Worm (Caenorhabditis elegans) whole organism, L2 larva: ENCODE measurements around the gene C07A9.9.

Experiments
- C34F6.9 ChIP-seq: fragments of 150-350 bp; optimal IDR thresholded peaks from 2 replicates; lab custom pipeline; 2014; ENCODE audit warnings: missing biosample characterization, missing genetic modification characterization
- F13H6.1 ChIP-seq: sonication (generic microtip); optimal IDR thresholded peaks from 2 replicates; lab custom pipeline; 2016; ENCODE audit warnings: missing genetic modification characterization, missing compliant biosample characterization
- R02D3.7 ChIP-seq: fragments of 150-350 bp; optimal IDR thresholded peaks from 2 replicates; lab custom pipeline; 2014; ENCODE audit warnings: missing biosample characterization, missing genetic modification characterization
- Y55F3AM.14 ChIP-seq: fragments of 200-800 bp; sonication (Bioruptor generic); optimal IDR thresholded peaks from 2 replicates; lab custom pipeline; 2018; ENCODE audit warnings: mild to moderate bottlenecking, missing genetic modification characterization, missing compliant biosample characterization
- ZK546.5 ChIP-seq: sonication (generic microtip); optimal IDR thresholded peaks from 2 replicates; lab custom pipeline; 2017; ENCODE audit warnings: missing biosample characterization, missing genetic modification characterization
- aly-2 ChIP-seq: fragments of 150-350 bp; optimal IDR thresholded peaks from 2 replicates; lab custom pipeline; 2014; ENCODE audit warnings: missing biosample characterization, missing genetic modification characterization
- ama-1 ChIP-seq: fragments of 150-350 bp; optimal IDR thresholded peaks from 2 replicates; lab custom pipeline; 2018; ENCODE audit warnings: inconsistent platforms
- ceh-16 ChIP-seq: fragments of 150-350 bp; optimal IDR thresholded peaks from 2 replicates; lab custom pipeline; 2014; ENCODE audit warnings: missing biosample characterization, missing genetic modification characterization
- ceh-82 ChIP-seq: fragments of 150-350 bp; optimal IDR thresholded peaks from 2 replicates; lab custom pipeline; 2014; ENCODE audit warnings: missing biosample characterization, missing genetic modification characterization
- crh-2 ChIP-seq: sonication (generic microtip); optimal IDR thresholded peaks from 2 replicates; lab custom pipeline; 2017; ENCODE audit warnings: missing biosample characterization, missing genetic modification characterization
- dmd-4 ChIP-seq: sonication (generic microtip); optimal IDR thresholded peaks from 2 replicates; lab custom pipeline; 2017; ENCODE audit warnings: missing biosample characterization, missing genetic modification characterization
- egl-27 ChIP-seq: sonication (generic microtip); optimal IDR thresholded peaks from 3 replicates; lab custom pipeline; 2017; ENCODE audit warnings: missing biosample characterization, missing genetic modification reagents, missing genetic modification characterization
- elt-1 ChIP-seq: fragments of 150-350 bp; optimal IDR thresholded peaks from 2 replicates; lab custom pipeline; 2014; ENCODE audit warnings: missing biosample characterization, missing genetic modification characterization
- elt-3 ChIP-seq: sonication (generic microtip); optimal IDR thresholded peaks from 2 replicates; lab custom pipeline; 2017; ENCODE audit warnings: missing biosample characterization, missing genetic modification characterization
- fos-1 ChIP-seq: fragments of 150-350 bp; optimal IDR thresholded peaks from 2 replicates; lab custom pipeline; 2014; ENCODE audit warnings: missing biosample characterization, missing genetic modification characterization
- gmeb-1 ChIP-seq: fragments of 150-350 bp; optimal IDR thresholded peaks from 2 replicates; lab custom pipeline; 2014; ENCODE audit warnings: missing biosample characterization, missing genetic modification characterization
- lin-11 ChIP-seq: fragments of 150-350 bp; sonication (generic microtip); optimal IDR thresholded peaks from 2 replicates; lab custom pipeline; 2014; ENCODE audit warnings: missing biosample characterization, missing genetic modification characterization, inconsistent platforms, mixed read lengths
- lin-39 ChIP-seq: fragments of 150-350 bp; optimal IDR thresholded peaks from 2 replicates; lab custom pipeline; 2014; ENCODE audit warnings: missing biosample characterization, missing genetic modification reagents, missing genetic modification characterization
- lsy-2 ChIP-seq, 2 experiments: fragments of 150-350 bp in 1 of 2; sonication (generic microtip) in 1 of 2; optimal IDR thresholded peaks; 2 replicates each; lab custom pipeline; 2014 to 2017; ENCODE audit warnings: missing biosample characterization in 2 of 2, missing genetic modification characterization in 2 of 2
- mbf-1 ChIP-seq: sonication (generic microtip); optimal IDR thresholded peaks from 2 replicates; lab custom pipeline; 2017; ENCODE audit warnings: missing biosample characterization, missing genetic modification characterization
- mdl-1 ChIP-seq, 2 experiments: fragments of 150-350 bp in 1 of 2; sonication (generic microtip) in 1 of 2; optimal IDR thresholded peaks; 2 replicates each; lab custom pipeline; 2017; ENCODE audit warnings: missing biosample characterization in 2 of 2, missing genetic modification characterization in 2 of 2
- nhr-10 ChIP-seq: sonication (generic microtip); optimal IDR thresholded peaks from 2 replicates; lab custom pipeline; 2017; ENCODE audit warnings: missing biosample characterization, missing genetic modification characterization
- nhr-11 ChIP-seq: fragments of 150-350 bp; optimal IDR thresholded peaks from 2 replicates; lab custom pipeline; 2014; ENCODE audit warnings: missing biosample characterization, missing genetic modification characterization
- nhr-12 ChIP-seq: fragments of 150-350 bp; optimal IDR thresholded peaks from 2 replicates; lab custom pipeline; 2014; ENCODE audit warnings: missing biosample characterization, missing genetic modification characterization
- nhr-129 ChIP-seq: fragments of 150-350 bp; optimal IDR thresholded peaks from 2 replicates; lab custom pipeline; 2014; ENCODE audit warnings: missing biosample characterization, missing genetic modification characterization
- nhr-21 ChIP-seq: fragments of 150-350 bp; optimal IDR thresholded peaks from 2 replicates; lab custom pipeline; 2014; ENCODE audit warnings: missing biosample characterization, missing genetic modification characterization
- nhr-23 ChIP-seq: fragments of 150-350 bp; optimal IDR thresholded peaks from 2 replicates; lab custom pipeline; 2014; ENCODE audit warnings: missing biosample characterization, missing genetic modification reagents, missing genetic modification characterization
- nhr-25 ChIP-seq: fragments of 150-350 bp; sonication (generic microtip); optimal IDR thresholded peaks from 3 replicates; lab custom pipeline; 2014; ENCODE audit warnings: missing biosample characterization, missing genetic modification characterization
- nhr-6 ChIP-seq: fragments of 150-350 bp; optimal IDR thresholded peaks from 2 replicates; lab custom pipeline; 2014; ENCODE audit warnings: missing biosample characterization, missing genetic modification characterization
- nhr-77 ChIP-seq: fragments of 150-350 bp; optimal IDR thresholded peaks from 2 replicates; lab custom pipeline; 2014; ENCODE audit warnings: missing biosample characterization, missing genetic modification characterization
- peb-1 ChIP-seq: fragments of 150-350 bp; optimal IDR thresholded peaks from 2 replicates; lab custom pipeline; 2014; ENCODE audit warnings: missing biosample characterization, missing genetic modification characterization
- skn-1 ChIP-seq: sonication (generic microtip); optimal IDR thresholded peaks from 2 replicates; lab custom pipeline; 2017; ENCODE audit warnings: missing biosample characterization, missing genetic modification characterization
- sma-3 ChIP-seq: sonication (generic microtip); optimal IDR thresholded peaks from 2 replicates; lab custom pipeline; 2016; ENCODE audit warnings: missing genetic modification reagents, missing genetic modification characterization, missing compliant biosample characterization
- sma-9 ChIP-seq, 2 experiments: fragments of 150-350 bp in 1 of 2; sonication (generic microtip) in 1 of 2; optimal IDR thresholded peaks; 2 replicates each; lab custom pipeline; 2014 to 2016; ENCODE audit warnings: missing genetic modification characterization in 2 of 2, mild to moderate bottlenecking in 1 of 2, missing biosample characterization in 1 of 2, missing compliant biosample characterization in 1 of 2, missing genetic modification reagents in 1 of 2, moderate library complexity in 1 of 2
- snpc-4 ChIP-seq: fragments of 150-350 bp; optimal IDR thresholded peaks from 2 replicates; lab custom pipeline; 2014; ENCODE audit warnings: missing biosample characterization, missing genetic modification characterization
- unc-39 ChIP-seq: fragments of 150-350 bp; optimal IDR thresholded peaks from 2 replicates; lab custom pipeline; 2014; ENCODE audit warnings: missing biosample characterization, missing genetic modification characterization
- unc-55 ChIP-seq: fragments of 150-350 bp; sonication (generic microtip); optimal IDR thresholded peaks from 3 replicates; lab custom pipeline; 2014; ENCODE audit warnings: missing biosample characterization, missing genetic modification reagents, missing genetic modification characterization
- unc-62 ChIP-seq: fragments of 150-350 bp; optimal IDR thresholded peaks from 2 replicates; lab custom pipeline; 2014; ENCODE audit warnings: missing biosample characterization, missing genetic modification reagents, missing genetic modification characterization
- zag-1 ChIP-seq: fragments of 150-350 bp; optimal IDR thresholded peaks from 2 replicates; lab custom pipeline; 2014; ENCODE audit warnings: missing biosample characterization, missing genetic modification characterization
- ztf-11 ChIP-seq: sonication (generic microtip); optimal IDR thresholded peaks from 2 replicates; lab custom pipeline; 2017; ENCODE audit warnings: missing biosample characterization, missing genetic modification characterization
- ztf-4 ChIP-seq: fragments of 150-350 bp; optimal IDR thresholded peaks from 2 replicates; lab custom pipeline; 2014; ENCODE audit warnings: missing biosample characterization, missing genetic modification characterization

C07A9.9 gene

DNA sequence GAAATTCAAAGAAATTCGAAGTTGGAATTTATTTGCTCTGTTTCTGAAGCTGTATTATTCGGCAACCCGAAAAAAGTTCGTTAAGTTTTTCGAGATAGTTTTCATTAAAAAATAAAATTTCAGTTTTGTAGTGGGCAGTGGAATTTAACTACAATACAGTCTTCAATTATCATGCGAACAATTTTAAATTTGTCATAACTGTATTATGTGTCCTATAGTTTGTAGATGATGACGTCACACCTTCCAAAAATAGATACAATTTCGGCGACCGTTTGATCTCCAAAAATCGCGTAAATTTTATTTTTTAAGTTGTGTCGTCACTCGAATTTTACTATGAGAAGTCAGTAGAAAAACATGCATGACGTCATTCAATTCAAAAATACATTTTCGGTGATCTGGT, 45.7 kb upstream of the C07A9.9 start:
- TF ChIP-seq mbf-1 (tag; lab: Kevin White, UChicago) (no peak), nhr-6 (tag; lab: Kevin White, UChicago) (no peak), ztf-11 (no peak), aly-2 (tag; lab: Kevin White, UChicago) (no peak), ZK546.5 (tag; lab: Kevin White, UChicago) (no peak), nhr-21 (tag; lab: Kevin White, UChicago) (no peak), unc-62 (no peak), snpc-4 (tag; lab: Kevin White, UChicago) (no peak), ama-1 (no peak), C34F6.9 (tag; lab: Kevin White, UChicago) (no peak), Y55F3AM.14 (no peak), elt-3 (no peak), sma-9 (GFP tag; optimal IDR thresholded peaks at IDR 0.05; lab: Kevin White, UChicago) (no peak), sma-9 (tag; optimal IDR thresholded peaks at IDR 0.05; lab: Kevin White, UChicago) (no peak)

- no peak for TF ChIP-seq lin-11 (tag; lab: Kevin White, UChicago)
- TF ChIP-seq ceh-82 (tag; lab: Kevin White, UChicago) = no peak
- no peak for TF ChIP-seq unc-62
- no peak for TF ChIP-seq dmd-4 (tag; lab: Kevin White, UChicago)
- no peak for TF ChIP-seq egl-27 (tag; lab: Kevin White, UChicago)
- TF ChIP-seq sma-3 (GFP tag; lab: Kevin White, UChicago) = no peak
- TF ChIP-seq ztf-4 (tag; lab: Kevin White, UChicago) = no peak
- TF ChIP-seq R02D3.7 (tag; lab: Kevin White, UChicago) = no peak
- no peak for TF ChIP-seq nhr-11 (tag; lab: Kevin White, UChicago)
- no peak for TF ChIP-seq fos-1 (tag; lab: Kevin White, UChicago)
- TF ChIP-seq lsy-2 (tag; optimal IDR thresholded peaks at IDR 0.05; lab: Kevin White, UChicago) = no peak
- no peak for TF ChIP-seq gmeb-1 (tag; lab: Kevin White, UChicago)
- TF ChIP-seq lin-39 (tag; lab: Kevin White, UChicago) = no peak
- TF ChIP-seq mdl-1 (tag; optimal IDR thresholded peaks at IDR 0.05; lab: Kevin White, UChicago) = no peak
- TF ChIP-seq unc-39 = no peak
- TF ChIP-seq unc-55 (GFP tag; lab: Kevin White, UChicago) = no peak
- TF ChIP-seq peb-1 (tag; lab: Kevin White, UChicago) = no peak
- TF ChIP-seq nhr-129 (tag; lab: Kevin White, UChicago) = no peak
- TF ChIP-seq ceh-16 (tag; lab: Kevin White, UChicago) = no peak
- no peak for TF ChIP-seq nhr-25 (tag; lab: Kevin White, UChicago)
Measured at ce11 chrIII:9711163-9711562, 43.7 kb upstream of the C07A9.9 start.

DNA sequence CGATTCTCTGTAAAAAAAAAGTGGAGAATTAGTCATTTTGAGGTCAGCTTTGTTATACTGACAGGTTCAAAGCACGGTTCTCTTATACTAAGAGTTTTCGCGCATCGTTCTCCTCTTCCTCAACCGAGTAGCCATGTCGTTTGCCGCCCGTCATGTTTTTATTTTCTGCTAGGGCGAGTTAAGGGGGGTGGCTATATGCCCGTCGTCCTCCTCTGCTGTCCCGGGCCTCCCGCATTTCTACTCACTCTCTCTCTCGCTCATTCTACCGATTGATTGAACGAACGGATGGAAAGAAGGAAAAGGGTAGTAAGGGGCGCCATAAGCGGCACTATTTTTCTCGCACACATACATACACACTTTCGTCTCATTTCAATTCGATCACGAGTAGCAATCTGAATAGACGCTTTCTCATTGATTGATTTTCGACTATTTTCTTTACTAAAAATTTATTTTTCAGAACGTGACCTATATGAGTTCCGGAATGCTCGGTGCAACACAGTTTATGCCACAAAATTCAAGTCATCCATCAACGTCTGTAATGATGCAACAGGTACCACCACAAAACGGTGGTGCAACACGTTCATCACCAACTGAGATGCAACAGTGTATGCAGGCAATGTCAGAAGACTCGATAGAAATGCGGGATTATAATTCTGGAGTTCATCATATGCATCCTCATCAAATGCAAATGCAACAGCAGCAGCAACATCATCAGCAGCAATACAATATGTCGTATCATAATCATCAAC, 37.9 kb upstream of the C07A9.9 start:
- peak; percentile 4 for TF ChIP-seq C34F6.9 (tag; lab: Kevin White, UChicago)
- no peak for TF ChIP-seq ceh-82 (tag; lab: Kevin White, UChicago)
- TF ChIP-seq mbf-1 (tag; lab: Kevin White, UChicago) = no peak
- no peak for TF ChIP-seq nhr-12 (tag; lab: Kevin White, UChicago)
- TF ChIP-seq zag-1 (tag; lab: Kevin White, UChicago) = no peak

- TF ChIP-seq skn-1 = no peak
- TF ChIP-seq F13H6.1 (tag; lab: Kevin White, UChicago) = no peak
- TF ChIP-seq nhr-10 = no peak
- TF ChIP-seq nhr-23 (tag; lab: Kevin White, UChicago) = no peak
- no peak for TF ChIP-seq snpc-4 (tag; lab: Kevin White, UChicago)
- no peak for TF ChIP-seq mbf-1 (tag; lab: Kevin White, UChicago)
- no peak for TF ChIP-seq crh-2 (tag; lab: Kevin White, UChicago)
- TF ChIP-seq elt-3 = no peak
- no peak for TF ChIP-seq lsy-2 (tag; optimal IDR thresholded peaks at IDR 0.05; lab: Kevin White, UChicago)
- TF ChIP-seq unc-55 (GFP tag; lab: Kevin White, UChicago) = peak; percentile 28
- no peak for TF ChIP-seq nhr-77 (tag; lab: Kevin White, UChicago)
- no peak for TF ChIP-seq aly-2 (tag; lab: Kevin White, UChicago)
- TF ChIP-seq ztf-4 (tag; lab: Kevin White, UChicago) = no peak
- no peak for TF ChIP-seq dmd-4 (tag; lab: Kevin White, UChicago)
- peak; percentile 9 for TF ChIP-seq sma-9 (GFP tag; optimal IDR thresholded peaks at IDR 0.05; lab: Kevin White, UChicago)
- no peak for TF ChIP-seq sma-9 (tag; optimal IDR thresholded peaks at IDR 0.05; lab: Kevin White, UChicago)
- no peak for TF ChIP-seq ceh-16 (tag; lab: Kevin White, UChicago)
- TF ChIP-seq elt-1 = no peak
Measured at ce11 chrIII:9704606-9704938, 37.1 kb upstream of the C07A9.9 start.
